Fruit fly (Drosophila melanogaster) whole organism, embryonic: ENCODE measurements around the gene Mst36Fb.

Experiments
- Abd-B ChIP-seq: fragments of 200-800 bp; sonication (Bioruptor generic); optimal IDR thresholded peaks from 2 replicates; lab custom pipeline; 2018; ENCODE audit warnings: missing biosample characterization, mild to moderate bottlenecking, missing genetic modification characterization, moderate library complexity
- Awh ChIP-seq: fragments of 200-800 bp; sonication (Bioruptor generic); IDR thresholded peaks from 2 replicates; pipeline ENCODE4, ENCODE4 v1.3.6; 2022; ENCODE audit warnings: missing biosample characterization, missing genetic modification characterization
- CG11085 ChIP-seq: fragments of 200-800 bp; sonication (Bioruptor generic); IDR thresholded peaks from 2 replicates; pipeline ENCODE4 v1.3.6; 2022; ENCODE audit warnings: missing biosample characterization, missing genetic modification characterization
- CG11723 ChIP-seq: fragments of 200-800 bp; sonication (Bioruptor generic); optimal IDR thresholded peaks from 2 replicates; lab custom pipeline; 2017; ENCODE audit warnings: missing biosample characterization, mild to moderate bottlenecking, missing genetic modification characterization
- CG1233 ChIP-seq: fragments of 200-800 bp; sonication (Bioruptor generic); optimal IDR thresholded peaks from 4 replicates; lab custom pipeline; 2018; ENCODE audit warnings: missing biosample characterization, mild to moderate bottlenecking, missing genetic modification characterization
- CG12744 ChIP-seq: fragments of 200-800 bp; sonication (Bioruptor generic); optimal IDR thresholded peaks from 2 replicates; lab custom pipeline; 2016; ENCODE audit warnings: missing biosample characterization, missing genetic modification characterization
- CG13296 ChIP-seq: fragments of 200-800 bp; sonication (Bioruptor generic); optimal IDR thresholded peaks from 3 replicates; lab custom pipeline; 2018; ENCODE audit warnings: missing biosample characterization, mild to moderate bottlenecking, missing genetic modification characterization
- CG14860 ChIP-seq: fragments of 200-800 bp; sonication (Bioruptor generic); IDR thresholded peaks from 3 replicates; pipeline ENCODE4 v1.3.6; 2022; ENCODE audit warnings: missing biosample characterization, missing genetic modification characterization; ENCODE audit not compliant: partially characterized antibody
- CG15696 ChIP-seq: fragments of 200-800 bp; sonication (Bioruptor generic); optimal IDR thresholded peaks from 2 replicates; lab custom pipeline; 2019; ENCODE audit warnings: missing biosample characterization, mild to moderate bottlenecking, missing genetic modification characterization, moderate library complexity
- CG16863 ChIP-seq: fragments of 200-800 bp; sonication (Bioruptor generic); optimal IDR thresholded peaks from 3 replicates; lab custom pipeline; 2016; ENCODE audit warnings: missing biosample characterization, missing genetic modification characterization
- CG17912 ChIP-seq: fragments of 200-800 bp; sonication (Bioruptor generic); optimal IDR thresholded peaks from 2 replicates; lab custom pipeline; 2018; ENCODE audit warnings: missing biosample characterization, mild to moderate bottlenecking, missing genetic modification characterization
- CG1792 ChIP-seq: fragments of 200-800 bp; sonication (Bioruptor generic); optimal IDR thresholded peaks from 2 replicates; lab custom pipeline; 2016; ENCODE audit warnings: missing biosample characterization, missing genetic modification characterization
- CG4707 ChIP-seq: fragments of 200-800 bp; sonication (Bioruptor generic); optimal IDR thresholded peaks from 2 replicates; lab custom pipeline; 2018; ENCODE audit warnings: missing biosample characterization, mild to moderate bottlenecking, missing genetic modification characterization, moderate library complexity
- CG4854 ChIP-seq: fragments of 200-800 bp; sonication (Bioruptor generic); optimal IDR thresholded peaks from 2 replicates; lab custom pipeline; 2016; ENCODE audit warnings: missing biosample characterization, missing genetic modification characterization, inconsistent platforms
- CG6272 ChIP-seq: fragments of 200-800 bp; sonication (Bioruptor generic); IDR thresholded peaks from 2 replicates; pipeline ENCODE4 v1.3.6; 2022; ENCODE audit warnings: missing biosample characterization, missing genetic modification characterization
- CG6654 ChIP-seq: fragments of 200-800 bp; sonication (Bioruptor generic); optimal IDR thresholded peaks from 2 replicates; lab custom pipeline; 2017; ENCODE audit warnings: missing biosample characterization, mild to moderate bottlenecking, missing genetic modification characterization
- CG6813 ChIP-seq: fragments of 200-800 bp; sonication (Bioruptor generic); optimal IDR thresholded peaks from 2 replicates; lab custom pipeline; 2017; ENCODE audit warnings: missing biosample characterization, missing genetic modification characterization, mild to moderate bottlenecking, moderate library complexity, missing genetic modification reagents
- CG7745 ChIP-seq: fragments of 200-800 bp; sonication (Bioruptor generic); optimal IDR thresholded peaks from 2 replicates; lab custom pipeline; 2018; ENCODE audit warnings: missing biosample characterization, mild to moderate bottlenecking, missing genetic modification characterization, moderate library complexity
- CG8478 ChIP-seq: fragments of >200 bp; optimal IDR thresholded peaks from 2 replicates; lab custom pipeline; 2018
- CTCF ChIP-seq: fragments of 200-800 bp; sonication (Bioruptor generic); optimal IDR thresholded peaks from 2 replicates; lab custom pipeline; 2017; ENCODE audit warnings: missing biosample characterization, mild to moderate bottlenecking, missing genetic modification characterization, moderate library complexity
- D ChIP-seq, 2 experiments: fragments of 200-800 bp in 1 of 2; fragments of >200 bp in 1 of 2; sonication (Bioruptor generic) in 1 of 2; optimal IDR thresholded peaks; 2 replicates in 1 of 2; 3 replicates in 1 of 2; lab custom pipeline; 2017; ENCODE audit warnings: mild to moderate bottlenecking in 1 of 2, missing biosample characterization in 1 of 2, missing genetic modification characterization in 1 of 2, missing genetic modification reagents in 1 of 2
- D19B ChIP-seq: fragments of 200-800 bp; sonication (Bioruptor generic); optimal IDR thresholded peaks from 2 replicates; lab custom pipeline; 2017; ENCODE audit warnings: missing biosample characterization, mild to moderate bottlenecking, missing genetic modification characterization
- Deaf1 ChIP-seq: fragments of 200-800 bp; optimal IDR thresholded peaks from 3 replicates; lab custom pipeline; 2019; ENCODE audit warnings: missing biosample characterization, mild to moderate bottlenecking, missing genetic modification characterization, moderate library complexity
- E2f1 ChIP-seq: fragments of 200-800 bp; sonication (Bioruptor generic); IDR thresholded peaks from 2 replicates; pipeline ENCODE4 v1.3.6; 2022; ENCODE audit warnings: missing biosample characterization, missing genetic modification characterization
- E2f2 ChIP-seq: fragments of 200-800 bp; sonication (Bioruptor generic); IDR thresholded peaks from 2 replicates; pipeline ENCODE4 v1.3.6; 2022; ENCODE audit warnings: missing biosample characterization, missing genetic modification characterization
- Ets97D ChIP-seq: fragments of 200-800 bp; sonication (Bioruptor generic); optimal IDR thresholded peaks from 3 replicates; lab custom pipeline; 2016; ENCODE audit warnings: missing biosample characterization, missing genetic modification characterization
- H15 ChIP-seq: fragments of 200-800 bp; sonication (Bioruptor generic); IDR thresholded peaks from 3 replicates; pipeline ENCODE4 v1.3.6; 2022; ENCODE audit warnings: missing biosample characterization, missing genetic modification characterization
- Lpt ChIP-seq: fragments of >200 bp; optimal IDR thresholded peaks from 2 replicates; lab custom pipeline; 2018; ENCODE audit warnings: missing biosample characterization, missing genetic modification characterization
- MBD-R2 ChIP-seq: fragments of 200-800 bp; sonication (Bioruptor generic); IDR thresholded peaks from 2 replicates; pipeline ENCODE4 v1.3.6; 2022; ENCODE audit warnings: missing biosample characterization, missing genetic modification characterization
- MTF-1 ChIP-seq: fragments of 200-800 bp; sonication (Bioruptor generic); optimal IDR thresholded peaks from 2 replicates; lab custom pipeline; 2018; ENCODE audit warnings: missing biosample characterization, mild to moderate bottlenecking, missing genetic modification characterization, borderline replicate concordance
- Mes4 ChIP-seq: fragments of 200-800 bp; sonication (Bioruptor generic); optimal IDR thresholded peaks from 2 replicates; lab custom pipeline; 2016; ENCODE audit warnings: missing biosample characterization, missing genetic modification characterization
- Rfx ChIP-seq: fragments of 200-800 bp; sonication (Bioruptor generic); IDR thresholded peaks from 2 replicates; pipeline ENCODE4 v1.3.6; 2022; ENCODE audit warnings: missing biosample characterization, missing genetic modification characterization
- Sox100B ChIP-seq: fragments of 200-800 bp; sonication (Bioruptor generic); optimal IDR thresholded peaks from 3 replicates; lab custom pipeline; 2018; ENCODE audit warnings: missing biosample characterization, mild to moderate bottlenecking, missing genetic modification characterization
- Usf ChIP-seq: fragments of 200-800 bp; sonication (Bioruptor generic); optimal IDR thresholded peaks from 2 replicates; lab custom pipeline; 2017; ENCODE audit warnings: missing genotype, missing biosample characterization, missing genetic modification characterization
- Xbp1 ChIP-seq: fragments of 200-800 bp; sonication (Bioruptor generic); optimal IDR thresholded peaks from 3 replicates; lab custom pipeline; 2016; ENCODE audit warnings: missing biosample characterization, mild to moderate bottlenecking, missing genetic modification characterization
- YL-1 ChIP-seq: fragments of 200-800 bp; sonication (Bioruptor generic); optimal IDR thresholded peaks from 3 replicates; lab custom pipeline; 2017; ENCODE audit warnings: missing biosample characterization, mild to moderate bottlenecking, missing genetic modification characterization
- al ChIP-seq: fragments of 200-800 bp; sonication (Bioruptor generic); IDR thresholded peaks from 2 replicates; pipeline ENCODE4 v1.3.6; 2022; ENCODE audit warnings: missing biosample characterization, missing genetic modification characterization
- aop ChIP-seq: fragments of 200-800 bp; sonication (Bioruptor generic); IDR thresholded peaks from 2 replicates; pipeline ENCODE4 v1.3.6; 2022; ENCODE audit warnings: missing biosample characterization, missing genetic modification characterization
- dysf ChIP-seq: fragments of 200-800 bp; sonication (Bioruptor generic); IDR thresholded peaks from 3 replicates; pipeline ENCODE4 v1.3.6; 2022; ENCODE audit warnings: missing biosample characterization, missing genetic modification characterization
- eve ChIP-seq, 2 experiments: fragments of >200 bp; optimal IDR thresholded peaks; 2 replicates each; lab custom pipeline; 2017; ENCODE audit warnings: missing biosample characterization in 2 of 2, missing genetic modification characterization in 2 of 2
- fd3F ChIP-seq: fragments of 200-800 bp; sonication (Bioruptor generic); optimal IDR thresholded peaks from 2 replicates; lab custom pipeline; 2018; ENCODE audit warnings: missing biosample characterization, mild to moderate bottlenecking, missing genetic modification characterization, moderate library complexity
- gt ChIP-seq: fragments of 200-800 bp; sonication (Bioruptor generic); IDR thresholded peaks from 2 replicates; pipeline ENCODE4 v1.3.6; 2022; ENCODE audit warnings: missing biosample characterization, missing genetic modification characterization
- hth ChIP-seq: fragments of >200 bp; optimal IDR thresholded peaks from 2 replicates; lab custom pipeline; 2017; ENCODE audit warnings: inconsistent platforms
- insv ChIP-seq, 2 experiments: fragments of 200-800 bp; sonication (Bioruptor generic); optimal IDR thresholded peaks; 3 replicates each; lab custom pipeline; 2016 to 2018; ENCODE audit warnings: missing biosample characterization in 2 of 2, missing genetic modification characterization in 2 of 2
- kay ChIP-seq: fragments of 200-800 bp; sonication (Bioruptor generic); optimal IDR thresholded peaks from 2 replicates; lab custom pipeline; 2016; ENCODE audit warnings: missing biosample characterization, missing genetic modification characterization
- mirr ChIP-seq: fragments of 200-800 bp; sonication (Bioruptor generic); optimal IDR thresholded peaks from 3 replicates; lab custom pipeline; 2018; ENCODE audit warnings: missing biosample characterization, mild to moderate bottlenecking, missing genetic modification characterization
- mld ChIP-seq: fragments of 200-800 bp; sonication (Bioruptor generic); IDR thresholded peaks from 3 replicates; pipeline ENCODE4 v1.3.6; 2022; ENCODE audit warnings: missing biosample characterization, missing genetic modification characterization; ENCODE audit not compliant: partially characterized antibody
- row ChIP-seq: fragments of 200-800 bp; sonication (Bioruptor generic); IDR thresholded peaks from 3 replicates; pipeline ENCODE4 v1.3.6; 2022; ENCODE audit warnings: missing biosample characterization, missing genetic modification characterization
- sob ChIP-seq: fragments of 200-800 bp; sonication (Bioruptor generic); IDR thresholded peaks from 2 replicates; pipeline ENCODE4 v1.3.6; 2022; ENCODE audit warnings: missing biosample characterization, missing genetic modification characterization

Mst36Fb gene

DNA sequence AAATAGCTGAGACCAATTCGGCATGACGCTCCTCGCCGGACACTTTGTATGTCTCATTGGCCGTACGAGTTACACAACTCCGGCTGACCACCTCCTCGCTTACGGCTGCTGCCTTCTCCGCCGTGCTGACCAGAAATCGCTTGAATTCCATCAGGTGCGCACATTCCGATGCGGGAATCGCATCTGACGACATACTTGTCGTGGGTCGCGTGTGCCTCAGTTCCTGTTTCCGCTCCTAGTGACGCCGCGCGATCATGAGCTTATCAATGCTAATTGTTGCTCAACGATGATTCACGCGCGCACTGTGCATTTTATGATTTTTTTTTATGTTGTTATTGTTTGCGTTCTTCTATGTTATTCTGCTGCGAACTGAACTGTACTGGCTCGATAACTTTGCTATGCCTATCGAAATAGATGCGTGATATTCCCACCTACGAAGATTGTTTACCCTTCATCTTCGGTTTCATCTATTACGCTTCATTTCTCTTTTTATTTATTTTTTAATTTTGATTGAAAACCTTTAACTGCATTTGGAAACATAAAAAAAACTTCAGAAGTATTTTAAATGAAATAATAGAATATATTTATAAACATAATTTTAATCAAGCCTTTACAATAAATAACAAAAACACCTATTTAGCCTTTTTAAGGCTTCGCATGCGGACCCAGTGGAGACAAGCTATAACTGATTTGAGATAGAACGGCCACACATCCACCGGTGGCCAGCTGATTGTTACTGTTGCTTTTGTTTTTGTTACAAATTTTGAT lies 28.0 kb upstream of the Mst36Fb start, which contains the start of the genes CG10376 and CG10343 (continued):
- TF ChIP-seq CG7745 (tag; lab: Kevin White, UChicago) (no peak), hth (lab: Kevin White, UChicago) (no peak), Deaf1 (tag; lab: Kevin White, UChicago) (peak; percentile 65), CG6654 (GFP tag; lab: Kevin White, UChicago) (peak; percentile 51), CG14860 (GFP tag; lab: Robert Waterston, UW) (peak; percentile 58; the same call in 2 of the 3 replicates), D (optimal IDR thresholded peaks at IDR 0.05; lab: Kevin White, UChicago) (no peak), D (GFP tag; optimal IDR thresholded peaks at IDR 0.05; lab: Kevin White, UChicago) (peak; percentile 83), Mes4 (GFP tag; lab: Kevin White, UChicago) (peak; percentile 3), aop (GFP tag; lab: Robert Waterston, UW) (no peak), eve (GFP tag; optimal IDR thresholded peaks at IDR 0.05; lab: Kevin White, UChicago) (no peak), gt (GFP tag; lab: Robert Waterston, UW) (peak; percentile 57; the same call in 1 of the 2 replicates), mirr (GFP tag; lab: Kevin White, UChicago) (peak; percentile 28), Xbp1 (GFP tag; lab: Kevin White, UChicago) (peak; percentile 93), MTF-1 (GFP tag; lab: Kevin White, UChicago) (no peak), CG15696 (tag; lab: Kevin White, UChicago) (peak; percentile 95), CG16863 (GFP tag; lab: Kevin White, UChicago) (peak; percentile 30), MBD-R2 (GFP tag; lab: Robert Waterston, UW) (peak; percentile 79), Ets97D (peak; percentile 35), Abd-B (GFP tag; lab: Kevin White, UChicago) (peak; percentile 98), CTCF (peak; percentile 24), sob (GFP tag; lab: Robert Waterston, UW) (peak; percentile 89), Rfx (GFP tag; lab: Robert Waterston, UW) (peak; percentile 88), Usf (GFP tag; lab: Kevin White, UChicago) (peak; percentile 90), D19B (GFP tag; lab: Kevin White, UChicago) (peak; percentile 82), CG11723 (GFP tag; lab: Kevin White, UChicago) (peak; percentile 83), row (GFP tag; lab: Robert Waterston, UW) (peak; percentile 97), insv (GFP tag; optimal IDR thresholded peaks at IDR 0.05; lab: Kevin White, UChicago) (peak in 1 of 2 experiments; percentile 60), Lpt (no peak), CG6272 (GFP tag; lab: Robert Waterston, UW) (peak; percentile 92), CG4707 (GFP tag; lab: Kevin White, UChicago) (peak; percentile 9), CG12744 (GFP tag; lab: Kevin White, UChicago) (no peak), dysf (GFP tag; lab: Robert Waterston, UW) (peak; percentile 93), Sox100B (GFP tag; lab: Kevin White, UChicago) (peak; percentile 86), Awh (GFP tag; lab: Robert Waterston, UW) (0 out of 2 replicates have a peak, but pooled peaks have one; percentile 22), kay (GFP tag; lab: Kevin White, UChicago) (peak; percentile 86), YL-1 (GFP tag; lab: Kevin White, UChicago) (peak; percentile 54), CG1233 (GFP tag; lab: Kevin White, UChicago) (peak; percentile 82), CG17912 (GFP tag; lab: Kevin White, UChicago) (peak; percentile 64), CG4854 (GFP tag; lab: Kevin White, UChicago) (peak; percentile 25), CG11085 (GFP tag; lab: Robert Waterston, UW) (peak; percentile 80), H15 (GFP tag; lab: Robert Waterston, UW) (0 out of 3 replicates have a peak, but pooled peaks have one; percentile 72), CG8478 (lab: Kevin White, UChicago) (peak; percentile 3), E2f2 (peak; percentile 45; the same call in 1 of the 2 replicates), mld (peak; percentile 73; the same call in 2 of the 3 replicates), E2f1 (GFP tag; lab: Robert Waterston, UW) (peak; percentile 76), CG1792 (GFP tag; lab: Kevin White, UChicago) (peak; percentile 33), CG13296 (GFP tag; lab: Kevin White, UChicago) (peak; percentile 78), al (GFP tag; lab: Robert Waterston, UW) (peak; percentile 85), CG6813 (peak; percentile 11), fd3F (GFP tag; lab: Kevin White, UChicago) (peak; percentile 90)
